Fruit fly (Drosophila melanogaster) Kc167 (cell line): ENCODE measurements around the gene snk.

Experiments
- Myc ChIP-seq: fragments of >200 bp; optimal IDR thresholded peaks from 2 replicates; lab custom pipeline; 2017; ENCODE audit warnings: missing external identifiers
- h ChIP-seq: fragments of >200 bp; optimal IDR thresholded peaks from 3 replicates; lab custom pipeline; 2018; ENCODE audit warnings: missing external identifiers
- insv ChIP-seq: fragments of >200 bp; optimal IDR thresholded peaks from 3 replicates; lab custom pipeline; 2018; ENCODE audit warnings: missing external identifiers

- TF ChIP-seq h (lab: Kevin White, UChicago) (no peak), insv (lab: Kevin White, UChicago) (no peak), Myc (lab: Kevin White, UChicago) (no peak)
Observed at dm6 chr3R:12995047-12995446, 47.5 kb downstream of the snk start, which contains the start of gene yellow-f2.
